Worm (Caenorhabditis elegans) whole organism, L2 larva: Measurements from ENCODE around the gene F42A6.5.

Experiments used
- C34F6.9 ChIP-seq: fragments of 150-350 bp; optimal IDR thresholded peaks from 2 replicates; lab custom pipeline; 2014; ENCODE audit warnings: missing biosample characterization, missing genetic modification characterization
- F13H6.1 ChIP-seq: sonication (generic microtip); optimal IDR thresholded peaks from 2 replicates; lab custom pipeline; 2016; ENCODE audit warnings: missing genetic modification characterization, missing compliant biosample characterization
- R02D3.7 ChIP-seq: fragments of 150-350 bp; optimal IDR thresholded peaks from 2 replicates; lab custom pipeline; 2014; ENCODE audit warnings: missing biosample characterization, missing genetic modification characterization
- Y55F3AM.14 ChIP-seq: fragments of 200-800 bp; sonication (Bioruptor generic); optimal IDR thresholded peaks from 2 replicates; lab custom pipeline; 2018; ENCODE audit warnings: mild to moderate bottlenecking, missing genetic modification characterization, missing compliant biosample characterization
- ZK546.5 ChIP-seq: sonication (generic microtip); optimal IDR thresholded peaks from 2 replicates; lab custom pipeline; 2017; ENCODE audit warnings: missing biosample characterization, missing genetic modification characterization
- alr-1 ChIP-seq: fragments of 150-350 bp; optimal IDR thresholded peaks from 2 replicates; lab custom pipeline; 2014; ENCODE audit warnings: missing biosample characterization, missing genetic modification characterization
- aly-2 ChIP-seq: fragments of 150-350 bp; optimal IDR thresholded peaks from 2 replicates; lab custom pipeline; 2014; ENCODE audit warnings: missing biosample characterization, missing genetic modification characterization
- ama-1 ChIP-seq: fragments of 150-350 bp; optimal IDR thresholded peaks from 2 replicates; lab custom pipeline; 2018; ENCODE audit warnings: inconsistent platforms
- blmp-1 ChIP-seq: sonication (generic microtip); optimal IDR thresholded peaks from 2 replicates; lab custom pipeline; 2017; ENCODE audit warnings: missing genetic modification characterization, mild to moderate bottlenecking, missing compliant biosample characterization, antibody characterized with exemption, moderate library complexity; ENCODE audit not compliant: insufficient read depth
- ceh-16 ChIP-seq: fragments of 150-350 bp; optimal IDR thresholded peaks from 2 replicates; lab custom pipeline; 2014; ENCODE audit warnings: missing biosample characterization, missing genetic modification characterization
- ceh-82 ChIP-seq: fragments of 150-350 bp; optimal IDR thresholded peaks from 2 replicates; lab custom pipeline; 2014; ENCODE audit warnings: missing biosample characterization, missing genetic modification characterization
- crh-2 ChIP-seq: sonication (generic microtip); optimal IDR thresholded peaks from 2 replicates; lab custom pipeline; 2017; ENCODE audit warnings: missing biosample characterization, missing genetic modification characterization
- dmd-4 ChIP-seq: sonication (generic microtip); optimal IDR thresholded peaks from 2 replicates; lab custom pipeline; 2017; ENCODE audit warnings: missing biosample characterization, missing genetic modification characterization
- egl-27 ChIP-seq: sonication (generic microtip); optimal IDR thresholded peaks from 3 replicates; lab custom pipeline; 2017; ENCODE audit warnings: missing biosample characterization, missing genetic modification reagents, missing genetic modification characterization
- elt-1 ChIP-seq: fragments of 150-350 bp; optimal IDR thresholded peaks from 2 replicates; lab custom pipeline; 2014; ENCODE audit warnings: missing biosample characterization, missing genetic modification characterization
- elt-3 ChIP-seq: sonication (generic microtip); optimal IDR thresholded peaks from 2 replicates; lab custom pipeline; 2017; ENCODE audit warnings: missing biosample characterization, missing genetic modification characterization
- fos-1 ChIP-seq: fragments of 150-350 bp; optimal IDR thresholded peaks from 2 replicates; lab custom pipeline; 2014; ENCODE audit warnings: missing biosample characterization, missing genetic modification characterization
- gmeb-1 ChIP-seq: fragments of 150-350 bp; optimal IDR thresholded peaks from 2 replicates; lab custom pipeline; 2014; ENCODE audit warnings: missing biosample characterization, missing genetic modification characterization
- lin-11 ChIP-seq: fragments of 150-350 bp; sonication (generic microtip); optimal IDR thresholded peaks from 2 replicates; lab custom pipeline; 2014; ENCODE audit warnings: missing biosample characterization, missing genetic modification characterization, inconsistent platforms, mixed read lengths
- lin-13 ChIP-seq: fragments of 150-350 bp; optimal IDR thresholded peaks from 2 replicates; lab custom pipeline; 2014; ENCODE audit warnings: missing biosample characterization, missing genetic modification reagents, missing genetic modification characterization
- lin-39 ChIP-seq: fragments of 150-350 bp; optimal IDR thresholded peaks from 2 replicates; lab custom pipeline; 2014; ENCODE audit warnings: missing biosample characterization, missing genetic modification reagents, missing genetic modification characterization
- lsy-2 ChIP-seq, 2 experiments: fragments of 150-350 bp in 1 of 2; sonication (generic microtip) in 1 of 2; optimal IDR thresholded peaks; 2 replicates each; lab custom pipeline; 2014 to 2017; ENCODE audit warnings: missing biosample characterization in 2 of 2, missing genetic modification characterization in 2 of 2
- mab-5 ChIP-seq: fragments of 150-350 bp; optimal IDR thresholded peaks from 2 replicates; lab custom pipeline; 2014; ENCODE audit warnings: missing biosample characterization, missing genetic modification characterization
- mbf-1 ChIP-seq: sonication (generic microtip); optimal IDR thresholded peaks from 2 replicates; lab custom pipeline; 2017; ENCODE audit warnings: missing biosample characterization, missing genetic modification characterization
- mdl-1 ChIP-seq, 2 experiments: fragments of 150-350 bp in 1 of 2; sonication (generic microtip) in 1 of 2; optimal IDR thresholded peaks; 2 replicates each; lab custom pipeline; 2017; ENCODE audit warnings: missing biosample characterization in 2 of 2, missing genetic modification characterization in 2 of 2
- nhr-10 ChIP-seq: sonication (generic microtip); optimal IDR thresholded peaks from 2 replicates; lab custom pipeline; 2017; ENCODE audit warnings: missing biosample characterization, missing genetic modification characterization
- nhr-11 ChIP-seq: fragments of 150-350 bp; optimal IDR thresholded peaks from 2 replicates; lab custom pipeline; 2014; ENCODE audit warnings: missing biosample characterization, missing genetic modification characterization
- nhr-12 ChIP-seq: fragments of 150-350 bp; optimal IDR thresholded peaks from 2 replicates; lab custom pipeline; 2014; ENCODE audit warnings: missing biosample characterization, missing genetic modification characterization
- nhr-129 ChIP-seq: fragments of 150-350 bp; optimal IDR thresholded peaks from 2 replicates; lab custom pipeline; 2014; ENCODE audit warnings: missing biosample characterization, missing genetic modification characterization
- nhr-21 ChIP-seq: fragments of 150-350 bp; optimal IDR thresholded peaks from 2 replicates; lab custom pipeline; 2014; ENCODE audit warnings: missing biosample characterization, missing genetic modification characterization
- nhr-23 ChIP-seq: fragments of 150-350 bp; optimal IDR thresholded peaks from 2 replicates; lab custom pipeline; 2014; ENCODE audit warnings: missing biosample characterization, missing genetic modification reagents, missing genetic modification characterization
- nhr-237 ChIP-seq: fragments of 150-350 bp; optimal IDR thresholded peaks from 2 replicates; lab custom pipeline; 2014; ENCODE audit warnings: missing biosample characterization, missing genetic modification characterization
- nhr-25 ChIP-seq: fragments of 150-350 bp; sonication (generic microtip); optimal IDR thresholded peaks from 3 replicates; lab custom pipeline; 2014; ENCODE audit warnings: missing biosample characterization, missing genetic modification characterization
- nhr-6 ChIP-seq: fragments of 150-350 bp; optimal IDR thresholded peaks from 2 replicates; lab custom pipeline; 2014; ENCODE audit warnings: missing biosample characterization, missing genetic modification characterization
- nhr-77 ChIP-seq: fragments of 150-350 bp; optimal IDR thresholded peaks from 2 replicates; lab custom pipeline; 2014; ENCODE audit warnings: missing biosample characterization, missing genetic modification characterization
- peb-1 ChIP-seq: fragments of 150-350 bp; optimal IDR thresholded peaks from 2 replicates; lab custom pipeline; 2014; ENCODE audit warnings: missing biosample characterization, missing genetic modification characterization
- sem-4 ChIP-seq: fragments of 150-350 bp; optimal IDR thresholded peaks from 2 replicates; lab custom pipeline; 2014; ENCODE audit warnings: missing biosample characterization, missing genetic modification reagents, missing genetic modification characterization
- skn-1 ChIP-seq: sonication (generic microtip); optimal IDR thresholded peaks from 2 replicates; lab custom pipeline; 2017; ENCODE audit warnings: missing biosample characterization, missing genetic modification characterization
- sma-3 ChIP-seq: sonication (generic microtip); optimal IDR thresholded peaks from 2 replicates; lab custom pipeline; 2016; ENCODE audit warnings: missing genetic modification reagents, missing genetic modification characterization, missing compliant biosample characterization
- sma-9 ChIP-seq, 2 experiments: fragments of 150-350 bp in 1 of 2; sonication (generic microtip) in 1 of 2; optimal IDR thresholded peaks; 2 replicates each; lab custom pipeline; 2014 to 2016; ENCODE audit warnings: missing genetic modification characterization in 2 of 2, mild to moderate bottlenecking in 1 of 2, missing biosample characterization in 1 of 2, missing compliant biosample characterization in 1 of 2, missing genetic modification reagents in 1 of 2, moderate library complexity in 1 of 2
- snpc-4 ChIP-seq: fragments of 150-350 bp; optimal IDR thresholded peaks from 2 replicates; lab custom pipeline; 2014; ENCODE audit warnings: missing biosample characterization, missing genetic modification characterization
- unc-39 ChIP-seq: fragments of 150-350 bp; optimal IDR thresholded peaks from 2 replicates; lab custom pipeline; 2014; ENCODE audit warnings: missing biosample characterization, missing genetic modification characterization
- unc-55 ChIP-seq: fragments of 150-350 bp; sonication (generic microtip); optimal IDR thresholded peaks from 3 replicates; lab custom pipeline; 2014; ENCODE audit warnings: missing biosample characterization, missing genetic modification reagents, missing genetic modification characterization
- unc-62 ChIP-seq: fragments of 150-350 bp; optimal IDR thresholded peaks from 2 replicates; lab custom pipeline; 2014; ENCODE audit warnings: missing biosample characterization, missing genetic modification reagents, missing genetic modification characterization
- zag-1 ChIP-seq: fragments of 150-350 bp; optimal IDR thresholded peaks from 2 replicates; lab custom pipeline; 2014; ENCODE audit warnings: missing biosample characterization, missing genetic modification characterization
- ztf-1 ChIP-seq: fragments of 200-800 bp; sonication (Bioruptor generic); conservative IDR thresholded peaks from 2 replicates; pipeline ENCODE4 v1.3.6; 2022; ENCODE audit warnings: missing genetic modification characterization, missing compliant biosample characterization
- ztf-11 ChIP-seq: sonication (generic microtip); optimal IDR thresholded peaks from 2 replicates; lab custom pipeline; 2017; ENCODE audit warnings: missing biosample characterization, missing genetic modification characterization
- ztf-4 ChIP-seq: fragments of 150-350 bp; optimal IDR thresholded peaks from 2 replicates; lab custom pipeline; 2014; ENCODE audit warnings: missing biosample characterization, missing genetic modification characterization

The F42A6.5 gene

DNA sequence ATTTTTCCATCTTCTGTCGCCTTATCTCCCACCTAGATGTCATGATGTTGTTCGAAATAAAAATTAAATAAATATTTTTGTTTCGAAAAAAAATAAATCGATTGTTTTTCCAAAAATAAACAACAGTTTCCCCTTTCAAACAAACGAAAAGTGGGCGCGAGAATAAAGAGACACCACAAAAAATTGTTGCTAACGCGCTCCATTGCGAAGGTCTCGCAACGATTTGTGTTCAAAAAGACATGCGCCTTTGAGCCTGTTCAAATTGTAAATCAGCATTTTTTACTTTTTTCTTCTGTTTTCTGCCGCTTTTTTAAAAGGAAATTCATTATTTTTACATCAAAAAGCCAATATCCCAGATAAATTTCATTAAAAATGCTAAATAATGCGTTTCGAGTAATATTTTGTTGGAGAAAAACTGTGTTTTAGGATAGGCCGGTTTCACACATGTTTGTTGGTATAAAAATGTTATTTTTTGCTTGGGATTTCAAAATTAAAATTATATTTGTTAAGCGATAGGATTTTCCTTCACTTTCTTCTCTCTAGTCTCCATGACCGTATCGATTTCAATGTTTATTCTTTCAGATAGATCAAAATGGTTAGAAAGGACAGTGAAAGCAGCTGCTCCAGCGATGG lies 37.0 kb downstream of the F42A6.5 start, which contains the start of gene W08E12.7:
W08E12.7 (plus strand) TSS at position 583 of the 633 bp plus-strand sequence.
- TF ChIP-seq ztf-4 (tag; lab: Kevin White, UChicago) (peak; percentile 89), ztf-1 (GFP tag; lab: Robert Waterston, UW) (no peak), ama-1 (lab: Kevin White, UChicago) (peak; percentile 84), unc-39 (no peak), nhr-11 (tag; lab: Kevin White, UChicago) (no peak), lsy-2 (tag; optimal IDR thresholded peaks at IDR 0.05; lab: Kevin White, UChicago) (peak; percentile 89 to 97), mab-5 (tag; lab: Kevin White, UChicago) (peak; percentile 81), ceh-82 (tag; lab: Kevin White, UChicago) (no peak), sma-3 (GFP tag; lab: Kevin White, UChicago) (peak; percentile 93), nhr-10 (tag; lab: Kevin White, UChicago) (peak; percentile 41), lin-11 (tag; lab: Kevin White, UChicago) (peak; percentile 71), gmeb-1 (peak; percentile 93), peb-1 (tag; lab: Kevin White, UChicago) (no peak), fos-1 (tag; lab: Kevin White, UChicago) (peak; percentile 95), skn-1 (peak; percentile 80), ZK546.5 (tag; lab: Kevin White, UChicago) (peak; percentile 54), dmd-4 (tag; lab: Kevin White, UChicago) (no peak), sma-9 (GFP tag; optimal IDR thresholded peaks at IDR 0.05; lab: Kevin White, UChicago) (peak; percentile 89), sma-9 (tag; optimal IDR thresholded peaks at IDR 0.05; lab: Kevin White, UChicago) (no peak), snpc-4 (tag; lab: Kevin White, UChicago) (peak; percentile 84), elt-1 (tag; lab: Kevin White, UChicago) (no peak), nhr-23 (no peak), mbf-1 (tag; lab: Kevin White, UChicago) (no peak), ztf-11 (tag; lab: Kevin White, UChicago) (peak; percentile 17), lin-13 (GFP tag; lab: Kevin White, UChicago) (peak; percentile 96), unc-55 (GFP tag; lab: Kevin White, UChicago) (peak; percentile 99), blmp-1 (tag; lab: Kevin White, UChicago) (peak; percentile 50), nhr-25 (tag; lab: Kevin White, UChicago) (peak; percentile 96), aly-2 (tag; lab: Kevin White, UChicago) (no peak), sem-4 (tag; lab: Kevin White, UChicago) (peak; percentile 93), lin-39 (tag; lab: Kevin White, UChicago) (peak; percentile 64), nhr-12 (tag; lab: Kevin White, UChicago) (no peak), C34F6.9 (tag; lab: Kevin White, UChicago) (peak; percentile 99), zag-1 (tag; lab: Kevin White, UChicago) (peak; percentile 82), ceh-16 (tag; lab: Kevin White, UChicago) (no peak), elt-3 (tag; lab: Kevin White, UChicago) (no peak), unc-62 (GFP tag; lab: Kevin White, UChicago) (no peak), alr-1 (no peak), nhr-6 (tag; lab: Kevin White, UChicago) (peak; percentile 92), crh-2 (peak; percentile 97), F13H6.1 (tag; lab: Kevin White, UChicago) (peak; percentile 90), egl-27 (peak; percentile 11), mdl-1 (tag; optimal IDR thresholded peaks at IDR 0.05; lab: Kevin White, UChicago) (peak in 1 of 2 experiments; percentile 82), nhr-77 (tag; lab: Kevin White, UChicago) (peak; percentile 77), nhr-237 (tag; lab: Kevin White, UChicago) (peak; percentile 14), nhr-21 (peak; percentile 90), R02D3.7 (peak; percentile 23), Y55F3AM.14 (peak; percentile 67), nhr-129 (peak; percentile 96)
